Fruit fly (Drosophila melanogaster) whole organism, larva: Measurements from ENCODE around the gene hydra.
"Not testable (repeated sequence)": the region's sequence is repeated elsewhere in the genome, so short reads cannot be mapped to it uniquely, and the experiment has no call there.

Experiments
- noc ChIP-seq: fragments of 200-800 bp; sonication (Bioruptor generic); optimal IDR thresholded peaks from 3 replicates; lab custom pipeline; 2019; ENCODE audit warnings: missing biosample characterization, mild to moderate bottlenecking, missing genetic modification characterization, moderate library complexity

hydra gene

dm6 chrX:20676963-20677362 lies at the start of gene hydra:
Gene hydra, minus strand, starts transcription at chrX:20677063.
- not testable (repeated sequence) for TF ChIP-seq noc (tag; lab: Kevin White, UChicago)

dm6 chrX:20724475-20724874 lies 47.6 kb upstream of the hydra start:
- no peak for TF ChIP-seq noc (tag; lab: Kevin White, UChicago)

DNA sequence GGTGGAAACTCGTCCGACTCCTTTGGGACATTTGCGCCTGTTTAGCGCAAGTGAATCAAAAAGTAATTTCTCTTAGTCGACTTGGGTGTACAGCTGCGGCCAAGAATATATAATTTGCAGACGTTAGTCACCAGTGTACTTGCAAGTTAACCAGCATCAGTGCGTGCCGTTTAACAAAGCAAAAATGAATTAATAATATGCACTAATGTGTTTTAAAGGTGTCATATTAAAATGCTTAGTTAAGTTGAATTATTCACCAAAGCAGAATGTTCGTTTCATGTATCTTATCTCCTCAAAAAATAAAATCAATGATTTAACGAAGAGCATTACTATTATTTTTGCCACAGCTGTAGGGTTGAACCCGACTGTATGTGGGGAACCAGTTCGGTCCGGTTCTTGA lies 46.3 kb upstream of the hydra start:
- TF ChIP-seq noc (tag; lab: Kevin White, UChicago): no peak

dm6 chrX:20721724-20722344 lies 45.0 kb upstream of the hydra start:
- TF ChIP-seq noc (tag; lab: Kevin White, UChicago): no peak

DNA sequence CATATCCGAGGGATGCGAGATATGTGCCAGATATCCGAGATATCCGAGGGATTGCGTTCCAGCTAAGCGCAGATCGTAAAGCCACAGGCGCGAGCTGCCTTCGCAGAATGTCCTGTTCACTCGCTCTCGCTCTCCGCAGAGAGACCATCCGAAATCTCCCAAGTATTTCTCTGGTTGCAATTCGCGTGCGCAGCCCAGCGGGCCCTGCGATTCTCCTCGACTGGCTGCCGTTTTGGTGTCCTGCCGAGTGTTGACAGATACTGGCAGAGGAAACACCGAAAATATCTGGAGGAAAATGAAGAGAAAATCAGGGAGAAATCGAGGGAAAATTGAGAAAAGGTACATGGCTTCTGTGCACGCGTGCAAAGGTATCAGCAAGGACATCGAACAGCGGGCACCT lies 40.6 kb upstream of the hydra start:
- TF ChIP-seq noc (tag; lab: Kevin White, UChicago): no peak

DNA sequence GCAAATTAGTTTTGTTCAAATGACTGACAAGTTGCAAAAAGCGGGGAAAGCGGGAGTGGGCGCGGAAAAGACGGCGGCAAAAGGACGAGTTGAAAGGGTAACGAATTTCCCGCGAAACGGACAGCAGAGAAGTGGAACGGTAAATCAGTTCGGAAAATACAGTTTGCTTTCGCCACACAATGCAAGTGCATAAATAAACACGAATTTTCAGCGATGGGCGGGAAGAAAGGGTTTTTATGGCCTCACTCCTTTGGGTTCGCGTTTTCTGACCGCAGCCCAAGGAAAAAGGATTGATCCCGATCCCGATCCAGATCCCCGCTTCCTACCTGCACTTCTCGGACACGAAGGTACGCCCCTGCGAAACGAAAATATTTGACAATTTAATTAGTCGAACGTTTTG lies 36.5 kb upstream of the hydra start:
- TF ChIP-seq noc (tag; lab: Kevin White, UChicago): no peak

dm6 chrX:20709682-20710081 lies 32.8 kb upstream of the hydra start:
- no peak for TF ChIP-seq noc (tag; lab: Kevin White, UChicago)

DNA sequence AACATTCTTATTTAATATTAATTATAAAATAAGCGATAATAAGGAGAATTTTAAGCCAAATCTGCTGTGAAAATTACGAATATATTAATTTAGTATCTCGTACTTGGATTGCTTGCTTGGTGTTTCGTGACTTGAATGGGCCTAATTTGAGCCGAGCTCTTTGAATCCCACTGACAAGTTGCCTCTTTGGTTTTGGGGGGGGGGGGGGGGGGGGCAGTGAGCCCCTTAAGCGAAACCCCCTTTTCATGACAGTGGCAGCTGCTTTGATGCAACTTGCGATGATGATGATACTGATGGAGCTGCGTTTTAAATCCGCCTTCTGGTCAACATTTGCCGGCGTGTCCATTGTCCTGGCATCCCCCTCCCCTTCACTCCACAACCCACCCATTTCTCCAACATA lies 27.5 kb upstream of the hydra start:
- no peak for TF ChIP-seq noc (tag; lab: Kevin White, UChicago)

dm6 chrX:20702904-20703303 lies 26.0 kb upstream of the hydra start:
- TF ChIP-seq noc (tag; lab: Kevin White, UChicago): no peak

DNA sequence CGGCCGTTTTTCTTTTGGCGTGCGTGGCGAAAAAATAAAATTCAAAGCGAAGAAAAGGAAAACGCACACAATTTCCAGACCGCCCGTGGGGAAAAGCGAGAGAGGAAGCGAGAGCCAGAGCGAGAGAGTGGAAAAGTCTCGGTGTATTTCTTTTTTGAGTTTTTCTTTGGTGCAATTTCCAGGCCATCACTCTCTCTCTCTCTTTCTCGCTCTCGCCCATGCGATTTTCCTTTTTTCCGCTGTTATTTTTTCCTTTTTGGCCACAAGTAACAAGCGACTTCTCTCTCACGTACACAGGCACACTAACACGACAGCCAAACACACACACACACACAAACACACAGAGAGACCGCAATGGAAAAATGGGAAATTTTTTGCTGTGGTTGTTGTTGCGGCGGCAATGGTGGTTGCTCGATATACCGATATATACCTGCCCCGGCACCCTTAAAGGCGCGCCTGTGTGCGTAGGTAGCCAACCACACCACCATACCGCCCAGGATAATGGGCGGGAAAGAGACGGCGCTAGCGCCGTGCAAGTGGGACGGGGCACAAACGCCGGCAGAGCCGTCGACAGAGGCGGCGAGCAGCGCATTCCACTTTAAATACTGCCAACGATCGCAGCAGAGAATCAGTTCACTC lies 17.1 kb upstream of the hydra start:
- no peak for TF ChIP-seq noc (tag; lab: Kevin White, UChicago)

- no peak for TF ChIP-seq noc (tag; lab: Kevin White, UChicago)
Observed at dm6 chrX:20691213-20691612, 14.3 kb upstream of the hydra start.

DNA sequence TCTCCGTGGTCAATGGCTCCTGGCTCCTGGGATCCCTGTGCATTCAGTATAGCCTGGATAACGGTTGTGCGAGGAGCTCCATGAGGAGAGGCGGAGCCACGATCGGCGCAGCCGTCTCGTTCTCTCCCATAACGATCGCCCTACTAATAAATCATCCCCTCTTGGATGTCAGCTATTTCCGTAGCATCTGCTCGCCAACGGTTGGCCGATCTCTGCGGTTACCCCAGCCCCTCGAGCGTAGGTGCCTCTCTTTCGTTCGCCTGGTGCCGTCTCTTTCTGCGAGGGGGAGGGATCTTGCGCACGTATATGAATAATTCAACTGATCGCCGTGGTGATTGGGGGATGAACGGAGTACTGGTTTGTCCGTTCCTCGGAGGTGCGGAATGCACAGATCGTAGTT lies 13.6 kb upstream of the hydra start, which contains the start of gene run:
run (plus strand) TSS at position 217 of the 400 bp plus-strand sequence.
- no peak for TF ChIP-seq noc (tag; lab: Kevin White, UChicago)

- TF ChIP-seq noc (tag; lab: Kevin White, UChicago): no peak
Observed at dm6 chrX:20689504-20689903, 12.6 kb upstream of the hydra start.

DNA sequence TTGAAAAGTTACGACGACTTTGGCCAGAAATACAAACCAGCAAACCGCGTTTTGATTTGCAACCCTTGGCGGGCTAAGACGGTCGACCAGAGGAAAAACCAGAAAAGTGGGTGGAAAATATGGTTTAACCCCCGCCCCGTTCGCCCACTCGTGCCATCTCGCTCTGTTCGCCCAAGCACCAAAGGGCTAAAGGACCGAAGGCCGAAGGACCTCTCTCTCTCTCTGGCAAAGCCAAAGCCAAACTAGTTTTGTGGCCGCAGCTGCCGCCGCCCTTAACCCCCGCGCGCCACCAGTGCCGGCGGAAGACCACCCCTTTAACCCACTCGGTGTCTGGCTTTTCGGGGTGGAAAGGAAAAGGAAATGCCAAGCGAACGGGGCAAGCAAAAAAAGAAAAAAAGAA lies 10.4 kb upstream of the hydra start:
- no peak for TF ChIP-seq noc (tag; lab: Kevin White, UChicago)

dm6 chrX:20680407-20680806 lies 3.5 kb upstream of the hydra start:
- TF ChIP-seq noc (tag; lab: Kevin White, UChicago): no peak

- TF ChIP-seq noc (tag; lab: Kevin White, UChicago): no peak
Observed at dm6 chrX:20666356-20666755, 10.5 kb downstream of the hydra start.

- no peak for TF ChIP-seq noc (tag; lab: Kevin White, UChicago)
Observed at dm6 chrX:20662919-20663557, 13.8 kb downstream of the hydra start.
